Worm (Caenorhabditis elegans) whole organism, early embryonic: ENCODE data around the gene arl-3.

ENCODE experiments used
- B0310.2 ChIP-seq: sonication (generic microtip); optimal IDR thresholded peaks from 2 replicates; lab custom pipeline; 2016; ENCODE audit warnings: mild to moderate bottlenecking, missing genetic modification characterization, missing compliant biosample characterization
- F13C5.2 ChIP-seq: sonication (generic microtip); optimal IDR thresholded peaks from 2 replicates; lab custom pipeline; 2017; ENCODE audit warnings: mild to moderate bottlenecking, missing genetic modification characterization, inconsistent platforms, missing compliant biosample characterization
- aly-1 ChIP-seq: sonication (generic microtip); optimal IDR thresholded peaks from 2 replicates; lab custom pipeline; 2016; ENCODE audit warnings: missing genetic modification characterization, missing compliant biosample characterization
- ama-1 ChIP-seq: fragments of 150-350 bp; optimal IDR thresholded peaks from 2 replicates; lab custom pipeline; 2014
- ceh-13 ChIP-seq: fragments of 200-800 bp; sonication (Bioruptor generic); optimal IDR thresholded peaks from 2 replicates; lab custom pipeline; 2018; ENCODE audit warnings: mild to moderate bottlenecking, missing genetic modification characterization, missing compliant biosample characterization
- ceh-36 ChIP-seq: sonication (generic microtip); optimal IDR thresholded peaks from 2 replicates; lab custom pipeline; 2016; ENCODE audit warnings: missing genetic modification characterization, inconsistent platforms, missing compliant biosample characterization
- ets-7 ChIP-seq: sonication (generic microtip); optimal IDR thresholded peaks from 2 replicates; lab custom pipeline; 2016; ENCODE audit warnings: missing genotype, missing genetic modification characterization, missing compliant biosample characterization
- flt-1 ChIP-seq: fragments of 200-800 bp; sonication (Bioruptor generic); IDR thresholded peaks from 2 replicates; pipeline ENCODE4 v1.3.6; 2022; ENCODE audit warnings: missing genetic modification characterization, missing compliant biosample characterization
- hmbx-1 ChIP-seq: sonication (generic microtip); optimal IDR thresholded peaks from 2 replicates; lab custom pipeline; 2016; ENCODE audit warnings: mild to moderate bottlenecking, missing genetic modification characterization, missing compliant biosample characterization
- hmg-4 ChIP-seq: fragments of 200-800 bp; sonication (Bioruptor generic); optimal IDR thresholded peaks from 2 replicates; lab custom pipeline; 2018; ENCODE audit warnings: mild to moderate bottlenecking, missing genetic modification characterization, missing compliant biosample characterization
- hnd-1 ChIP-seq: sonication (generic microtip); optimal IDR thresholded peaks from 2 replicates; lab custom pipeline; 2016; ENCODE audit warnings: missing genetic modification characterization, missing compliant biosample characterization
- pes-1 ChIP-seq: fragments of 200-800 bp; sonication (Bioruptor generic); IDR thresholded peaks from 2 replicates; pipeline ENCODE4 v1.3.6; 2022; ENCODE audit warnings: missing genetic modification reagents, missing genetic modification characterization, missing compliant biosample characterization
- scrt-1 ChIP-seq: fragments of 200-800 bp; sonication (Bioruptor generic); IDR thresholded peaks from 2 replicates; pipeline ENCODE4 v1.3.6; 2022; ENCODE audit warnings: missing genetic modification characterization, missing compliant biosample characterization
- sea-1 ChIP-seq: fragments of 200-800 bp; sonication (Bioruptor generic); conservative IDR thresholded peaks from 2 replicates; pipeline ENCODE4 v1.3.6; 2022; ENCODE audit warnings: missing genetic modification characterization, missing compliant biosample characterization
- tbx-11 ChIP-seq: fragments of 200-800 bp; sonication (Bioruptor generic); IDR thresholded peaks from 2 replicates; pipeline ENCODE4 v1.3.6; 2022; ENCODE audit warnings: missing genetic modification characterization, missing compliant biosample characterization
- tbx-37 ChIP-seq: fragments of 200-800 bp; sonication (Bioruptor generic); conservative IDR thresholded peaks from 2 replicates; pipeline ENCODE4 v1.3.6; 2022; ENCODE audit warnings: missing genetic modification reagents, missing genetic modification characterization, missing compliant biosample characterization
- tra-4 ChIP-seq: sonication (generic microtip); optimal IDR thresholded peaks from 2 replicates; lab custom pipeline; 2017; ENCODE audit warnings: missing genetic modification characterization, missing compliant biosample characterization

Gene arl-3

DNA sequence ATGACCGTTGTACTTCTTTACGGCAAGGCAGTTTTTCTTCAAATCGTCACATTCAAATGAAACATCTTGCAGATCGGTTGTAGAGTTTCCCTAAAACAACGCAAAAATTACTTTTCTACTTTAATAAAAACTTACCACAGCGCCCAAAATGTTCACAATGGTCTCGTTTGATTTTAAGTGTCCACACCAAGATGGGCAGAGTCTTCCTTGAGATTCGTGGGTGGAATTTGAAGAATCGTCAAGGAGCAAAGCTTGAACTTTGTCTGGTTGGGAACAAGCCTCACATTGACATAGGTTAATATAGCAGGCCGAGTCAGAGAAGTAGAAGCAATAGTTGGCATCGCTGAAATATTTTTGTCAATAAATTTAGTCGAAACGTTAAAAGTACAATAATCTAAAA is 1.2 kb upstream of the arl-3 start:
- TF ChIP-seq hmbx-1 (tag; lab: Kevin White, UChicago), result no peak
- no peak for TF ChIP-seq ceh-36 (tag; lab: Kevin White, UChicago)

DNA sequence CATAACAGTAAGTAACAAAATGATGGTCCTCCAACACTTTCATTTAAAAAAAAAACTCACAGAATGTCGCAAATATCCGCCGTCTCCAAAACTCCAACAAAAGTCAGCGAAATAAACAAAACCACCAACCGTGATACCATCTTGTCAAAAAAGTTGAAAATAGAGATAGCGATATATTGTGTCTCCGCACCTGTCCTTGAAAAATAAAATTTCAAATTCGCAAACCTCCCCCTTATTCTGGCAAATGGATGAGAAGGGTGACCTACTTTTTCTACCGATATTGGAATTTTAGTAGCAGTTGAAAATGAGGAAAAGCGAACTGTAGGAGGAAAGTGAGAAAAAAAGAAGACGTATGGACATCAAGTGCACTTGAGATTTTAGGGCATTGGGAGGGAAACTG is 793 bp upstream of the arl-3 start, which contains the start of gene F19H8.2:
F19H8.2 (minus strand) TSS at position 391 of the 400 bp plus-strand sequence.
- no peak for TF ChIP-seq sea-1 (GFP tag; lab: Robert Waterston, UW)
- TF ChIP-seq tra-4 (tag; lab: Kevin White, UChicago), result no peak

DNA sequence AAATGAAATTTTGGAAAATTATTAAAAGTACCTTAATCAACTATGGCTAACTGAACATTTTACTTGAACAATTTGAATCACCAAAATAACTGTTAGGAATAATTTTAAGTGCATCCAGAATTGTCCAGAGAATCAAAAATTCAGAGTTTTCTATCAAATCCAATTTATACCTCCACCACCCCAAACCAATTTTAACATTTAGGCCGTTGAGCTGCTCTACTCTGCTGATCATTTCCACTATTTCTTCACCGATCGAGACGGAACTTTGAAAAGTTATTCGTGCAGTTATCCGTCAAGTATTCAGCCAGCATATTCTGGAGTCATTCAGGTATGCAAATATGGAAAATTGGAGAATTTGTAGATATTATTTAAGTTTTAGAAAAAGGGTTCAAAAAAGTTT is 2.2 kb downstream of the arl-3 start:
- TF ChIP-seq pes-1 (no peak), hnd-1 (tag; lab: Kevin White, UChicago) (no peak), tbx-11 (no peak)

DNA sequence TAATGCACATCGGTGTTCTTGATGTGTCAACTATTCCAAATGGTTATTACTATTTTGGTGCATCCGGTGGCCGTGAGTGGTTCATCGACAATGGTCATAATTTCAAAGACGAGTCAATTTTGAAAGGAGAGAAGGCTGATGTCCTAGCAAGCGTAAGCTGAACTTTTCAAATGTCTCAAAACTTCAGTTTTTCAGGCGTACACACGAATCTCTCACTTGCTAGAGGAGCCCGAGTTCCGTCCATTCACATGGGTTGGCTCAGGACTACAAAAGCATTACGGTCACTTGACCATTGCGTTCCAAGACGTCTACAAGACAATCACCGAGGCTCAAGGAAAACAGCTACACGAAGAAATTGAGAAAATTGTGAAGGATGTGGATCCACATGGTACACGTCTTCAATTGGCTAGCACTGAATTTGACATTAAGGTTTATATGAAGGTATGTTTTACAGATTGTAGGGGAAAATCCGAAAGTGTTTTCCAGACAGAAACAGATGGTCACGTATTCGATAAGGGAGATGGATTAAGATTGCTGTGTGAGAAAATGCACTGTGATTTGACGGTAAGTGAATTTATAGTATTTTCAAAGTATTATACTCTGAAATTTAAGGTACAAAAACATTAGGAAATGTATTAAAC is 3.1 kb downstream of the arl-3 start:
- TF ChIP-seq tbx-37 (GFP tag; lab: Robert Waterston, UW) (no peak), ceh-13 (no peak), scrt-1 (GFP tag; lab: Robert Waterston, UW) (no peak), hnd-1 (tag; lab: Kevin White, UChicago) (no peak), tra-4 (tag; lab: Kevin White, UChicago) (no peak), tbx-11 (no peak), aly-1 (tag; lab: Kevin White, UChicago) (no peak), hmbx-1 (tag; lab: Kevin White, UChicago) (no peak), pes-1 (no peak), F13C5.2 (tag; lab: Kevin White, UChicago) (no peak), flt-1 (GFP tag; lab: Robert Waterston, UW) (no peak), hmg-4 (GFP tag; lab: Kevin White, UChicago) (no peak), ets-7 (no peak), ama-1 (lab: Kevin White, UChicago) (no peak), sea-1 (GFP tag; lab: Robert Waterston, UW) (no peak), ceh-36 (tag; lab: Kevin White, UChicago) (no peak)

DNA sequence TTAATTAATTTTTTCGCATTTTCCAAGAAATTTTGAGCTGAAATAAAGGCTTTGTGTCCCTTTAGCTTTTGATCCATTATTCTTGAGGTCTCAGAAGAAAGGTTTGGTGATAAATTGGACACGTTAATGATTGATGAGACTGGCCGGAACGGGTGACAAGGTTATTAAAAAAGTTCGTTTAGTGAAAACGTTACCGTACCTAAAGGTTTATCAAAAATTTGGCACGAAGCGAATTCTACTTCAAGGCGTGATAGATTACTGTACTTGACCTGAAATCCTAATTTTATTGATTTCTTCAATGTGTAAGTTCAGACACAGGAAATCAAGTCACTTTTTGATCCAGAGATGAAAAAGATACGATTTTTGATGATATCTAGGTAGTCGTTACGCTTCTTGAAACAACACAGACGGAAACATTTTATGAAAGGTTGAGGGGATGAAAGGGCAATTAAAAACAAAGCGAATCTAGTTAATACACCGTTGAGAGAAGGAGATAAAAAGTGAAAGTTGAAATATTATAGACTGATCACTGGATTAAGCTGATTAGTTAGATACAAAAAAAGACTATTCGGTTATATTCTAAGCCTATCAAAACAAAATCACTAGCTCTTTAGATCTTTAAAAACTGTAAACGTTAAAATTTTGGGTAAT is 4.3 kb downstream of the arl-3 start:
- TF ChIP-seq tbx-37 (GFP tag; lab: Robert Waterston, UW) (no peak), pes-1 (no peak), tra-4 (tag; lab: Kevin White, UChicago) (no peak), tbx-11 (no peak), hmg-4 (GFP tag; lab: Kevin White, UChicago) (no peak), scrt-1 (GFP tag; lab: Robert Waterston, UW) (no peak), B0310.2 (tag; lab: Kevin White, UChicago) (no peak), sea-1 (GFP tag; lab: Robert Waterston, UW) (no peak), hnd-1 (tag; lab: Kevin White, UChicago) (no peak), F13C5.2 (tag; lab: Kevin White, UChicago) (no peak), aly-1 (tag; lab: Kevin White, UChicago) (no peak), ama-1 (lab: Kevin White, UChicago) (no peak), ceh-13 (no peak), flt-1 (GFP tag; lab: Robert Waterston, UW) (no peak), ets-7 (no peak)

DNA sequence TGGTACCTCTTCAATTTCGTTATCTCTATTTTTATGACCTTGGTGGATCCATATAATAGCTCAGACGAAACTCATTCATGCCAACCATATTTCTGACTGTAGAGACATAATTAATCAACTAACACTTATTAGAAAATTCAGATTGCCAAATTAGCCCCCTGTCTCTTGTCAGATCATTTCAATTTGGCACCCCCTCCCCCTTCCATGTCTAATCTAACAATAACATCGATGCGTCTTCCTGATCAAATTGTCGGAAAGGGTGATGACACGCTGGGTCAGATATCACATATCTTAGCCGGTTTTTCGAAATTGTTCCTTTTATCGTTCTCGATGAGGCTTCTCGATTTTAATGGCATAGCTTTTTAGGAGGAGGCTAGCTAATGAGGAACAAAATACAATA is 5.0 kb downstream of the arl-3 start:
- TF ChIP-seq tbx-11 (no peak), hnd-1 (tag; lab: Kevin White, UChicago) (no peak), ceh-36 (tag; lab: Kevin White, UChicago) (no peak), pes-1 (no peak), ama-1 (lab: Kevin White, UChicago) (no peak), sea-1 (GFP tag; lab: Robert Waterston, UW) (no peak), hmbx-1 (tag; lab: Kevin White, UChicago) (no peak), flt-1 (GFP tag; lab: Robert Waterston, UW) (no peak), ets-7 (no peak), scrt-1 (GFP tag; lab: Robert Waterston, UW) (no peak), ceh-13 (no peak), B0310.2 (tag; lab: Kevin White, UChicago) (no peak), hmg-4 (GFP tag; lab: Kevin White, UChicago) (no peak), F13C5.2 (tag; lab: Kevin White, UChicago) (no peak), tbx-37 (GFP tag; lab: Robert Waterston, UW) (no peak), aly-1 (tag; lab: Kevin White, UChicago) (no peak), tra-4 (tag; lab: Kevin White, UChicago) (no peak)

DNA sequence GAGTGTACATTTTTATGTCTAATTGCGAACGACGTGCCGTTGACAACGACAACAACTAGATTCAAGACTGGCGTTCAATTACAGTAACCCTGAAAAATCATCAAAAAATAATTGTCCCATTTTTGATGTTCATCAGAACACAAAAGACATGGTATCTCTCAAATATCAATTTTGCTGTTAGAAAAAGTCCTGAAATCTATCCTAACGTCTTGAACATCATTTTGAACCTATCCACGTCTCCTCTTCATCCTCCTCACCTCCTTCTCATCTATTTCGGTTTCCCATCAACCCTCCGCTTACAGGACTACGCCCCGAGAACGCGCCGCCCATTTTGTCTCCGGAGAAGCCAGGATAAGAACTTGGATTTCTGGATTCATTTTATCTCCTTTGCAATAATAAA is 9.5 kb downstream of the arl-3 start, which contains the start of gene mltn-9:
mltn-9 (plus strand) TSS at position 301 of the 400 bp plus-strand sequence.
- TF ChIP-seq ama-1 (lab: Kevin White, UChicago), result no peak
- no peak for TF ChIP-seq ceh-36 (tag; lab: Kevin White, UChicago)
- TF ChIP-seq tra-4 (tag; lab: Kevin White, UChicago), result no peak
- TF ChIP-seq tbx-11, result no peak
- no peak for TF ChIP-seq hnd-1 (tag; lab: Kevin White, UChicago)

DNA sequence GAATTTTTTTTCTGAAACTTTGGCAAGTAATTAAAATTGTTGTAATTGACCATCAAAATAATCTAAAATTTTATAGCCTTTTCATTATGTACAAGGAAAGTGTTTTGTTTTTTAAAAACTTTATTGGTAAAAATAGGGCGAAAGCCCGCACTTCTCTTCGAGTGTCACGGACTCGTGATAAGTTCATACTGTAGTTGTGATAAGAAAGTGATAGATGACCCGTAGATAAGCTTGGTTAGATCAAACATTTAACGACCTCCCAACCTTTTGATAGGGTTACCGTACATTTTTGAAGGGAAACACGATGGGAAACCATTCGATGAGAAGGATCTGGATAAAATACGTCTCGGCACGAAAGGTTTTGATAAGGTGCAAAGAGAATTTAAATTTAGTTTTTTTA is 10.1 kb downstream of the arl-3 start:
- TF ChIP-seq ceh-36 (tag; lab: Kevin White, UChicago), result no peak
- no peak for TF ChIP-seq hmg-4 (GFP tag; lab: Kevin White, UChicago)
